Worm (Caenorhabditis elegans) whole organism, midembryonic: ENCODE data around the gene Y51H7C.10.
"Not testable (repeated sequence)": the region's sequence is repeated elsewhere in the genome, so short reads cannot be mapped to it uniquely, and the experiment has no call there.

ENCODE experiments used
- T22C8.4 ChIP-seq: fragments of 200-800 bp; sonication (Bioruptor generic); IDR thresholded peaks from 2 replicates; pipeline ENCODE4 v1.3.6; 2022; ENCODE audit warnings: missing genetic modification characterization, missing compliant biosample characterization
- klf-2 ChIP-seq: fragments of 200-800 bp; sonication (Bioruptor generic); conservative IDR thresholded peaks from 2 replicates; pipeline ENCODE4 v1.3.6; 2022; ENCODE audit warnings: missing genetic modification reagents, missing genetic modification characterization, missing compliant biosample characterization
- ref-1 ChIP-seq: fragments of 200-800 bp; sonication (Bioruptor generic); conservative IDR thresholded peaks from 2 replicates; pipeline ENCODE4 v1.3.6; 2022; ENCODE audit warnings: missing genetic modification reagents, missing genetic modification characterization, missing compliant biosample characterization
- ztf-29 ChIP-seq: fragments of 200-800 bp; sonication (Bioruptor generic); IDR thresholded peaks from 2 replicates; pipeline ENCODE4 v1.3.6; 2022; ENCODE audit warnings: missing genetic modification reagents, missing genetic modification characterization, missing compliant biosample characterization

DNA sequence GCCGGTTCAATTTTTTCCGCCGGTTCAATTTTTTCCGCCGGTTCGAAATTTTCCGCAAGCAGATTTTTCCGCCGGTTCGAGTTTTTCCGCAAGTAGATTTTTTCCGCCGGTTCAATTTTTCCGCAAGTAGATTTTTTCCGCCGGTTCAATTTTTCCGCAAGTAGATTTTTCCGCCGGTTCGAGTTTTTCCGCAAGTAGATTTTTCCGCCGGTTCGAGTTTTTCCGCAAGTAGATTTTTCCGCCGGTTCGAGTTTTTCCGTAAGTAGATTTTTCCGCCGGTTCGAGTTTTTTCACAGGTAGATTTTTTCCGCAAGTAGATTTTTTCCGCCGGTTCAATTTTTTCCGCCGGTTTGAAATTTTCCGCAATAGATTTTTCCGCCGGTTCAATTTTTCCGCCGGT lies 30.8 kb upstream of the Y51H7C.10 start:
- not testable (repeated sequence) for TF ChIP-seq ztf-29 (GFP tag; lab: Robert Waterston, UW); ref-1 (GFP tag; lab: Robert Waterston, UW); klf-2; T22C8.4
